Worm (Caenorhabditis elegans) whole organism, young adult: ENCODE results near the gene csn-4.

Experiments
- C06A6.2 ChIP-seq: fragments of 200-800 bp; sonication (Bioruptor generic); conservative IDR thresholded peaks from 2 replicates; pipeline ENCODE4 v1.3.6; 2022; ENCODE audit warnings: missing genetic modification characterization, missing compliant biosample characterization
- F55B11.4 ChIP-seq: sonication (generic microtip); optimal IDR thresholded peaks from 2 replicates; lab custom pipeline; 2016; ENCODE audit warnings: missing compliant biosample characterization, missing genetic modification characterization, borderline replicate concordance; ENCODE audit not compliant: insufficient read depth
- F57A8.1 ChIP-seq: fragments of 200-800 bp; sonication (Bioruptor generic); optimal IDR thresholded peaks from 2 replicates; lab custom pipeline; 2018; ENCODE audit warnings: mild to moderate bottlenecking, missing genetic modification characterization, moderate library complexity, missing compliant biosample characterization
- T07F8.4 ChIP-seq: sonication (generic microtip); optimal IDR thresholded peaks from 2 replicates; lab custom pipeline; 2016; ENCODE audit warnings: mild to moderate bottlenecking, missing genetic modification characterization, moderate library complexity, missing compliant biosample characterization
- T26A5.8 ChIP-seq: sonication (generic microtip); optimal IDR thresholded peaks from 2 replicates; lab custom pipeline; 2016; ENCODE audit warnings: missing genetic modification characterization, missing compliant biosample characterization
- Y53G8AR.9 ChIP-seq: fragments of 200-800 bp; sonication (Bioruptor generic); conservative IDR thresholded peaks from 2 replicates; pipeline ENCODE4 v1.3.6; 2022; ENCODE audit warnings: missing genetic modification reagents, missing genetic modification characterization, missing compliant biosample characterization
- Y79H2A.3 ChIP-seq: fragments of 200-800 bp; sonication (Bioruptor generic); conservative IDR thresholded peaks from 2 replicates; pipeline ENCODE4 v1.3.6; 2022; ENCODE audit warnings: missing genetic modification reagents, missing genetic modification characterization, missing compliant biosample characterization
- athp-1 ChIP-seq: sonication (generic microtip); optimal IDR thresholded peaks from 2 replicates; lab custom pipeline; 2017; ENCODE audit warnings: mild to moderate bottlenecking, missing genetic modification characterization, missing compliant biosample characterization
- attf-3 ChIP-seq: fragments of 200-800 bp; sonication (Bioruptor generic); conservative IDR thresholded peaks from 2 replicates; pipeline ENCODE4 v1.3.6; 2022; ENCODE audit warnings: missing genetic modification reagents, missing genetic modification characterization, missing compliant biosample characterization
- ceh-100 ChIP-seq: fragments of 200-800 bp; sonication (Bioruptor generic); IDR thresholded peaks from 2 replicates; pipeline ENCODE4 v1.3.6; 2022; ENCODE audit warnings: missing genetic modification reagents, missing genetic modification characterization, missing compliant biosample characterization
- ceh-58 ChIP-seq: fragments of 200-800 bp; sonication (Bioruptor generic); IDR thresholded peaks from 2 replicates; pipeline ENCODE4 v1.3.6; 2022; ENCODE audit warnings: missing genetic modification characterization, missing compliant biosample characterization
- dox-1 ChIP-seq: fragments of 200-800 bp; sonication (Bioruptor generic); IDR thresholded peaks from 2 replicates; pipeline ENCODE4 v1.3.6; 2022; ENCODE audit warnings: missing genetic modification reagents, missing genetic modification characterization, missing compliant biosample characterization
- dpff-1 ChIP-seq: sonication (generic microtip); optimal IDR thresholded peaks from 2 replicates; lab custom pipeline; 2017; ENCODE audit warnings: mild to moderate bottlenecking, missing genetic modification characterization, missing compliant biosample characterization
- egl-18 ChIP-seq: fragments of 200-800 bp; sonication (Bioruptor generic); IDR thresholded peaks from 2 replicates; pipeline ENCODE4 v1.3.6; 2022; ENCODE audit warnings: missing genetic modification reagents, missing genetic modification characterization, missing compliant biosample characterization
- fkh-3 ChIP-seq: sonication (generic microtip); optimal IDR thresholded peaks from 2 replicates; lab custom pipeline; 2016; ENCODE audit warnings: mild to moderate bottlenecking, missing genetic modification characterization, missing compliant biosample characterization
- gei-17 ChIP-seq: fragments of 200-800 bp; sonication (Bioruptor generic); optimal IDR thresholded peaks from 2 replicates; lab custom pipeline; 2018; ENCODE audit warnings: mild to moderate bottlenecking, missing genetic modification characterization, missing compliant biosample characterization
- hmg-1.2 ChIP-seq: fragments of 200-800 bp; sonication (Bioruptor generic); IDR thresholded peaks from 2 replicates; pipeline ENCODE4 v1.3.6; 2022; ENCODE audit warnings: missing genetic modification reagents, missing genetic modification characterization, missing compliant biosample characterization
- hmg-20 ChIP-seq: fragments of 200-800 bp; sonication (Bioruptor generic); IDR thresholded peaks from 2 replicates; pipeline ENCODE4 v1.3.6; 2022; ENCODE audit warnings: missing genetic modification reagents, missing genetic modification characterization, missing compliant biosample characterization
- hrde-1 ChIP-seq: sonication (generic microtip); optimal IDR thresholded peaks from 2 replicates; lab custom pipeline; 2016; ENCODE audit warnings: missing genetic modification characterization, mild to moderate bottlenecking, missing compliant biosample characterization, moderate library complexity, missing genotype, missing genetic modification reagents, borderline replicate concordance
- lag-1 ChIP-seq: fragments of 200-800 bp; sonication (Bioruptor generic); IDR thresholded peaks from 2 replicates; pipeline ENCODE4 v1.3.6; 2022; ENCODE audit warnings: missing genetic modification reagents, missing genetic modification characterization, missing compliant biosample characterization
- let-607 ChIP-seq, 2 experiments: fragments of 200-800 bp in 1 of 2; sonication (Bioruptor generic) in 1 of 2; sonication (generic microtip) in 1 of 2; optimal IDR thresholded peaks; 2 replicates each; lab custom pipeline; 2016 to 2018; ENCODE audit warnings: mild to moderate bottlenecking in 2 of 2, missing compliant biosample characterization in 2 of 2, missing genetic modification characterization in 2 of 2, moderate library complexity in 2 of 2, missing genotype in 1 of 2
- lir-1 ChIP-seq: fragments of 200-800 bp; sonication (Bioruptor generic); conservative IDR thresholded peaks from 2 replicates; pipeline ENCODE4 v1.3.6; 2022; ENCODE audit warnings: missing genetic modification reagents, missing genetic modification characterization, missing compliant biosample characterization
- madf-3 ChIP-seq: fragments of 200-800 bp; sonication (Bioruptor generic); IDR thresholded peaks from 2 replicates; pipeline ENCODE4 v1.3.6; 2022; ENCODE audit warnings: missing genetic modification reagents, missing genetic modification characterization, missing compliant biosample characterization
- madf-8 ChIP-seq: fragments of 200-800 bp; sonication (Bioruptor generic); conservative IDR thresholded peaks from 2 replicates; pipeline ENCODE4 v1.3.6; 2022; ENCODE audit warnings: missing genetic modification reagents, missing genetic modification characterization, missing compliant biosample characterization
- mcd-1 ChIP-seq: fragments of 200-800 bp; sonication (Bioruptor generic); IDR thresholded peaks from 2 replicates; pipeline ENCODE4 v1.3.6; 2022; ENCODE audit warnings: missing genetic modification reagents, missing genetic modification characterization, missing compliant biosample characterization
- nhr-120 ChIP-seq: fragments of 200-800 bp; sonication (Bioruptor generic); IDR thresholded peaks from 2 replicates; pipeline ENCODE4 v1.3.6; 2022; ENCODE audit warnings: missing genetic modification characterization, missing compliant biosample characterization
- nhr-27 ChIP-seq: fragments of 200-800 bp; sonication (Bioruptor generic); optimal IDR thresholded peaks from 2 replicates; lab custom pipeline; 2018; ENCODE audit warnings: mild to moderate bottlenecking, missing genetic modification characterization, moderate library complexity, missing compliant biosample characterization
- nhr-90 ChIP-seq: sonication (generic microtip); optimal IDR thresholded peaks from 2 replicates; lab custom pipeline; 2016; ENCODE audit warnings: missing genotype, mild to moderate bottlenecking, missing genetic modification characterization, missing compliant biosample characterization
- repo-1 ChIP-seq: sonication (generic microtip); optimal IDR thresholded peaks from 2 replicates; lab custom pipeline; 2017; ENCODE audit warnings: mild to moderate bottlenecking, missing genetic modification characterization, missing compliant biosample characterization
- rpc-1 ChIP-seq, 2 experiments: fragments of 150-350 bp in 1 of 2; sonication (generic microtip) in 1 of 2; optimal IDR thresholded peaks; 2 replicates each; lab custom pipeline; 2014 to 2018; ENCODE audit warnings: missing biosample characterization in 1 of 2, missing genetic modification characterization in 1 of 2, missing genetic modification reagents in 1 of 2, missing genotype in 1 of 2
- tbx-9 ChIP-seq: sonication (generic microtip); optimal IDR thresholded peaks from 2 replicates; lab custom pipeline; 2016; ENCODE audit warnings: borderline replicate concordance, missing genetic modification characterization, inconsistent platforms, missing compliant biosample characterization
- zfh-2 ChIP-seq: fragments of 200-800 bp; sonication (Bioruptor generic); conservative IDR thresholded peaks from 2 replicates; pipeline ENCODE4 v1.3.6; 2022; ENCODE audit warnings: missing genetic modification reagents, missing genetic modification characterization, missing compliant biosample characterization

The csn-4 gene

DNA sequence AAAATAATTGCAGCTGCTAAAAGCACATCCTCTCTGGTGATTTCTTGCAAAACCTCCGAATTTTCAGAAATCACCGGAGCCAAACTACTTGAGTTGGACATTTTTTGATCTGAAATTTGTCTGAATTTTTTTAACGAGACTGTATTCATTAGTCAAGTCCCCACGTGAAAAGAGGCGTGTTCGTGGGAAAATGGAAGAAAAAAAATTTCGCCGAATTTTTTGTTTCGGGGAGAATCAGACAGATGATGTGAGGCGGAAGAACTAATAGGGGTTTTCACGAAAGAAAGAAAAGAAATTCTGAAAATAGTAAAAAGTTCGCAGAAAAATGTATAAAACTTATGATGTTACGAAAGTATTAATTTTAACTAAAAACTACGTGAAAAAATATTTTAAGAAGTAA, 31.8 kb upstream of the csn-4 start, which contains the start of gene srx-13:
Gene srx-13 (minus strand): TSS at position 101 of the 400 bp plus-strand sequence.
- TF ChIP-seq Y53G8AR.9 (no peak), lir-1 (GFP tag; lab: Robert Waterston, UW) (no peak), lag-1 (no peak), ceh-58 (GFP tag; lab: Robert Waterston, UW) (no peak), madf-8 (no peak), let-607 (tag; optimal IDR thresholded peaks at IDR 0.05; lab: Kevin White, UChicago) (no peak), hmg-20 (GFP tag; lab: Robert Waterston, UW) (no peak), T07F8.4 (tag; lab: Kevin White, UChicago) (no peak), nhr-120 (GFP tag; lab: Robert Waterston, UW) (no peak), egl-18 (GFP tag; lab: Robert Waterston, UW) (no peak), hrde-1 (tag; lab: Kevin White, UChicago) (no peak), fkh-3 (tag; lab: Kevin White, UChicago) (no peak), C06A6.2 (GFP tag; lab: Robert Waterston, UW) (no peak), athp-1 (tag; lab: Kevin White, UChicago) (no peak)

DNA sequence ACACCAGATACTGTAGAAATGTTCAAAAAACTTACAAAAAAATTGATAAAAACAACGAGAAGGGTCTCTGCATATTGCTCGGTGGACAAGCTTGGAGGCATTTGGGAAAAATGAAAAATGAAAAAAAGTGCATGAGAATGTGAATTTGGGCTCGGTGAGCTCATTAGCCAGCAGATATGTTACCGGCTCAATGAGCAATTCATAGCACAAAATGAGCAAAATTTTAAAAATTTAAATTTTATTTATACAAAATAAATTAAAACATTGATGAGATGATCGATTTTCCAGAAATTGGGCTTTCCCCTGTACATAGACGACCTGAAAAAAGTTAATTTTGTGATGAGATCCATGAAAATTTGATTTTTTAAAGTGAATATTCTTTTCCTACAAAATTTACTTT, 26.8 kb upstream of the csn-4 start, which contains the start of gene srx-14:
Gene srx-14 (minus strand): TSS at position 101 of the 400 bp plus-strand sequence.
- TF ChIP-seq dpff-1 (no peak), let-607 (tag; optimal IDR thresholded peaks at IDR 0.05; lab: Kevin White, UChicago) (no peak), gei-17 (no peak), attf-3 (GFP tag; lab: Robert Waterston, UW) (no peak), hmg-1.2 (GFP tag; lab: Robert Waterston, UW) (no peak), tbx-9 (tag; lab: Kevin White, UChicago) (no peak), madf-3 (GFP tag; lab: Robert Waterston, UW) (no peak), F55B11.4 (tag; lab: Kevin White, UChicago) (no peak), nhr-90 (no peak), mcd-1 (no peak), Y79H2A.3 (GFP tag; lab: Robert Waterston, UW) (no peak), F57A8.1 (GFP tag; lab: Kevin White, UChicago) (no peak), rpc-1 (optimal IDR thresholded peaks at IDR 0.05; lab: Kevin White, UChicago) (no peak), rpc-1 (tag; optimal IDR thresholded peaks at IDR 0.05; lab: Kevin White, UChicago) (no peak), C06A6.2 (GFP tag; lab: Robert Waterston, UW) (no peak), repo-1 (tag; lab: Kevin White, UChicago) (no peak), dox-1 (GFP tag; lab: Robert Waterston, UW) (no peak), nhr-27 (tag; lab: Kevin White, UChicago) (no peak)

DNA sequence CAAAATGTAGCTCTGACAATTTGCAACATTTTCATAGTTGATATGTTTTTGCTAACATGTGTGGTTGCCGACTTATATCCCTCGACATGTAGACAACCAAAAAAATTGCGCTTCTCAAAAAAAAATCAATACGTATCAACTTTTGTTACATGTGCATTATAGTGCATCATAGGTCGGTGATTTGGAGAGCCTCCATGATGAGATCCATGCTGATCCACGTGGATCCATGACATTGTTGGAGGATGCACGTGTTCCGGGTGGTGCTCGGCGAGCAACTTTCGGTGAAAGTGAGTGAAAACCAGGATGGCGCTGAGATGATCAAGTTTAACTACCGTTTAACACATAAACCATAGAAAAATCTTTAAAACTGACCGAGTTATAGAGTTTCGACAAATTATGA, 24.2 kb upstream of the csn-4 start:
- TF ChIP-seq ceh-100 (GFP tag; lab: Robert Waterston, UW): no peak
- TF ChIP-seq, all 124 proteins: peak for 0

DNA sequence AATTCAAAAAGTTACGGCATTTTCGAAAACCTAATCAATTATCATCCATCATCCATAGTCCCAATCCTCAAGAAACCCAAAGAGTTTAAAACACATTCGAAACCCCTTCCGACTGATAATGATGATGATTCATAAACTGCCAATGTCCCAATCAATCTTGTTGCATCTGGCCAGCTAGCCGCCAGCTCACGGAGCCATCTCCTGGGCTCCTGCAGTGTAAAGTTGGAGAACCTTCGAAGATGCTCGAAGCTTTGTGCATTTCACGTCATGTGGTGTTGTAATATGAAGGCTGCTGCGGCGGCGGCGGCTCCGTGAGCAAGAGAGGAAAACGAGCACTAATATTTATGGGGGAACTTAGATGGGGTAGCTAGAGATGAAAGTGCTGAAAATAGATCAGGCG, 21.2 kb upstream of the csn-4 start:
- TF ChIP-seq T26A5.8 (tag; lab: Kevin White, UChicago): no peak
- TF ChIP-seq zfh-2 (GFP tag; lab: Robert Waterston, UW): 0 out of 2 replicates have a peak, but pooled peaks have one; percentile 43
- 0 out of 2 replicates have a peak, but pooled peaks have one; percentile 27 for TF ChIP-seq mcd-1
- TF ChIP-seq, all 124 proteins: peak for 2
